1 fruit fly cellular context compared by ENCODE assay signal in the genomic region with DNA sequence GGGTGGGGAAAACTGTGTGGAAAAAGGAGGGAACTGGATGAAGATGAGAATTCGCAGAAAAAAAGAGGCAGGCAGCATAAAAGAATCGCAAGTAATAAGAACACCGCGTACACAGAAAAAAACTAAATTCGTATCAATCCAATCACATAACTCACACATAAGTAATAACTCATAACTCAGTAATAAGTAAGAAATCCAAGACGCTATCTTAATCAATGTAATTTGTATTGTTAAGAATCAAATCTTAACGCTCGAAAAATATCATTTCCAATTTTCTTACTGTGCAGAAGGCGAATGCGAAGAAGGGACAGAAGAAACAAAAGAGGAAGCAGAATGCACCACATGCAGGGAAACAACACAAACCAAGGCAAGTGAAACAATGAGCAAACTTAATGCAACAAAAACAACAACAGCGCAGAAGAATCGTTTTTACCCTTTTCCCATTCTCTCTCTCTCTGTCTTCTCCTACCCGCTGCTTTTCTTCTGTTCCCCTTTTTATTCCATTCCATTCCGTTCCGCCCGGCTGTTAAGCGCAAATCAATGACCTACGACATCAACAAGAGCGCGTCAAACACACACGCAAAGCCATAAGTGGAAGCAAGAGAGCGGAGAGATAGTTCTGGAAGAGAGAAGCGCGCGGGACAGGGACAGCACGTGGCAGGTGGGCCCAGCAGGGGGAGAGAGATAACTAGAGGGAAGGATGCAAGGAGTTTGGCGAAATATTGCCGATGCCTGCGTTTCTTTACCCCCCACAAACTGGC.
A peak's percentile ranks its signal among the peaks of the same experiment; 100 is the strongest.
TF ChIP-seq lines count a peak whose summit lies in the region.

No protein-coding gene starts in this region.

TF ChIP-seq in whole organism, embryonic, 481 proteins besides CTCF, POLR2A, EP300 and RAD21 (continued from another document and continues in another):
- peak; percentile 59 for TF ChIP-seq yki (optimal IDR thresholded peaks at IDR 0.05; lab: Kevin White, UChicago)
- no peak for TF ChIP-seq Dek (tag; optimal IDR thresholded peaks at IDR 0.05; lab: Kevin White, UChicago)
- 0 out of 2 replicates have a peak, but pooled peaks have one; percentile 22 for TF ChIP-seq seq (GFP tag; IDR thresholded peaks at IDR 0.05; lab: Robert Waterston, UW)
- peak; percentile 75 for TF ChIP-seq shn (GFP tag; optimal IDR thresholded peaks at IDR 0.05; lab: Kevin White, UChicago)
- TF ChIP-seq fd3F (GFP tag; optimal IDR thresholded peaks at IDR 0.05; lab: Kevin White, UChicago): no peak
- TF ChIP-seq rib (GFP tag; IDR thresholded peaks at IDR 0.05; lab: Robert Waterston, UW): 0 out of 2 replicates have a peak, but pooled peaks have one; percentile 11
- TF ChIP-seq dimm (GFP tag; IDR thresholded peaks at IDR 0.05; lab: Robert Waterston, UW): no peak
- peak; percentile 51 for TF ChIP-seq CG14667 (GFP tag; IDR thresholded peaks at IDR 0.05; lab: Robert Waterston, UW)
- peak; percentile 75 for TF ChIP-seq CG7786 (GFP tag; optimal IDR thresholded peaks at IDR 0.05; lab: Kevin White, UChicago)
- TF ChIP-seq tup (GFP tag; optimal IDR thresholded peaks at IDR 0.05; lab: Kevin White, UChicago): no peak
- peak; percentile 79 for TF ChIP-seq az2 (GFP tag; optimal IDR thresholded peaks at IDR 0.05; lab: Kevin White, UChicago)
- peak; percentile 92 for TF ChIP-seq dmrt11E (tag; optimal IDR thresholded peaks at IDR 0.05; lab: Kevin White, UChicago)
- TF ChIP-seq row (GFP tag; IDR thresholded peaks at IDR 0.05; lab: Robert Waterston, UW): peak; percentile 83
- peak; percentile 80 for TF ChIP-seq unpg (GFP tag; optimal IDR thresholded peaks at IDR 0.05; lab: Kevin White, UChicago)
- peak; percentile 12; the same call in 1 of the 2 replicates for TF ChIP-seq CG13287 (GFP tag; IDR thresholded peaks at IDR 0.05; lab: Robert Waterston, UW; ENCODE audit: partially characterized antibody)
- peak; percentile 76 for TF ChIP-seq CG10209 (GFP tag; optimal IDR thresholded peaks at IDR 0.05; lab: Kevin White, UChicago)
- no peak for TF ChIP-seq Nf-YC (tag; optimal IDR thresholded peaks at IDR 0.05; lab: Kevin White, UChicago)
- TF ChIP-seq danr (GFP tag; IDR thresholded peaks at IDR 0.05; lab: Robert Waterston, UW): peak; percentile 39; the same call in 1 of the 2 replicates
- no peak for TF ChIP-seq CG7745 (tag; optimal IDR thresholded peaks at IDR 0.05; lab: Kevin White, UChicago)
- TF ChIP-seq gsb-n (tag; optimal IDR thresholded peaks at IDR 0.05; lab: Kevin White, UChicago): peak; percentile 77
- TF ChIP-seq ham (GFP tag; IDR thresholded peaks at IDR 0.05; lab: Robert Waterston, UW): no peak
- peak; percentile 55 for TF ChIP-seq stwl (tag; optimal IDR thresholded peaks at IDR 0.05; lab: Kevin White, UChicago)
- peak; percentile 74 for TF ChIP-seq D19A (tag; optimal IDR thresholded peaks at IDR 0.05; lab: Kevin White, UChicago)
- TF ChIP-seq CG13123 (GFP tag; optimal IDR thresholded peaks at IDR 0.05; lab: Kevin White, UChicago): peak; percentile 61
- TF ChIP-seq tna (GFP tag; IDR thresholded peaks at IDR 0.05; lab: Robert Waterston, UW; ENCODE audit: partially characterized antibody): no peak
- TF ChIP-seq Sin3A (optimal IDR thresholded peaks at IDR 0.05; lab: Kevin White, UChicago): no peak
- TF ChIP-seq chif (GFP tag; optimal IDR thresholded peaks at IDR 0.05; lab: Kevin White, UChicago): peak; percentile 86 to 90
- TF ChIP-seq Hmx (GFP tag; optimal IDR thresholded peaks at IDR 0.05; lab: Kevin White, UChicago): peak; percentile 26
- no peak for TF ChIP-seq h (optimal IDR thresholded peaks at IDR 0.05; lab: Kevin White, UChicago)
- peak; percentile 7 to 8 for TF ChIP-seq insv (GFP tag; optimal IDR thresholded peaks at IDR 0.05; lab: Kevin White, UChicago)
- peak; percentile 82 for TF ChIP-seq tx (GFP tag; optimal IDR thresholded peaks at IDR 0.05; lab: Kevin White, UChicago)
- peak; percentile 66 for TF ChIP-seq CG3407 (GFP tag; optimal IDR thresholded peaks at IDR 0.05; lab: Kevin White, UChicago)
- TF ChIP-seq CG7372 (GFP tag; IDR thresholded peaks at IDR 0.05; lab: Robert Waterston, UW): 0 out of 2 replicates have a peak, but pooled peaks have one; percentile 24
- TF ChIP-seq sim (GFP tag; IDR thresholded peaks at IDR 0.05; lab: Robert Waterston, UW): peak; percentile 60; the same call in 1 of the 2 replicates
- no peak for TF ChIP-seq CG3065 (GFP tag; optimal IDR thresholded peaks at IDR 0.05; lab: Kevin White, UChicago)
- peak; percentile 64 for TF ChIP-seq sob (GFP tag; IDR thresholded peaks at IDR 0.05; lab: Robert Waterston, UW)
- peak; percentile 67; the same call in 1 of the 3 replicates for TF ChIP-seq H15 (GFP tag; IDR thresholded peaks at IDR 0.05; lab: Robert Waterston, UW)
- peak; percentile 81 for TF ChIP-seq CG31441 (GFP tag; IDR thresholded peaks at IDR 0.05; lab: Robert Waterston, UW)
- peak; percentile 90 for TF ChIP-seq Six4 (GFP tag; optimal IDR thresholded peaks at IDR 0.05; lab: Kevin White, UChicago)
- no peak for TF ChIP-seq Dref (GFP tag; IDR thresholded peaks at IDR 0.05; lab: Robert Waterston, UW)
- no peak for TF ChIP-seq sd (tag; optimal IDR thresholded peaks at IDR 0.05; lab: Kevin White, UChicago)
- peak; percentile 72 for TF ChIP-seq slbo (GFP tag; IDR thresholded peaks at IDR 0.05; lab: Robert Waterston, UW)
- TF ChIP-seq croc (GFP tag; conservative IDR thresholded peaks at IDR 0.05; lab: Robert Waterston, UW): peak; percentile 59
- peak; percentile 39 for TF ChIP-seq odd (GFP tag; optimal IDR thresholded peaks at IDR 0.05; lab: Kevin White, UChicago)
- peak; percentile 49 for TF ChIP-seq CG18619 (GFP tag; optimal IDR thresholded peaks at IDR 0.05; lab: Kevin White, UChicago)
- TF ChIP-seq Hand (GFP tag; optimal IDR thresholded peaks at IDR 0.05; lab: Kevin White, UChicago): peak; percentile 2
- TF ChIP-seq Usf (GFP tag; optimal IDR thresholded peaks at IDR 0.05; lab: Kevin White, UChicago): peak; percentile 25
- TF ChIP-seq CG10462 (GFP tag; optimal IDR thresholded peaks at IDR 0.05; lab: Kevin White, UChicago): peak; percentile 51
- no peak for TF ChIP-seq CG2129 (GFP tag; IDR thresholded peaks at IDR 0.05; lab: Robert Waterston, UW; ENCODE audit: partially characterized antibody)
- peak; percentile 30 for TF ChIP-seq CG10147 (GFP tag; optimal IDR thresholded peaks at IDR 0.05; lab: Kevin White, UChicago)
- TF ChIP-seq NK7.1 (GFP tag; optimal IDR thresholded peaks at IDR 0.05; lab: Kevin White, UChicago): peak; percentile 52
- no peak for TF ChIP-seq unc-4 (GFP tag; IDR thresholded peaks at IDR 0.05; lab: Robert Waterston, UW; ENCODE audit: partially characterized antibody)
- peak; percentile 97 for TF ChIP-seq corto (GFP tag; optimal IDR thresholded peaks at IDR 0.05; lab: Kevin White, UChicago)
- no peak; the same call in 2 of the 3 replicates for TF ChIP-seq Optix (GFP tag; IDR thresholded peaks at IDR 0.05; lab: Robert Waterston, UW)
- TF ChIP-seq Trl (optimal IDR thresholded peaks at IDR 0.05; lab: Kevin White, UChicago): peak; percentile 80 to 92
- TF ChIP-seq Trl (GFP tag; optimal IDR thresholded peaks at IDR 0.05; lab: Kevin White, UChicago): peak; percentile 80
- no peak; the same call in 1 of the 2 replicates for TF ChIP-seq CG9932 (GFP tag; IDR thresholded peaks at IDR 0.05; lab: Robert Waterston, UW)
- TF ChIP-seq B-H1 (GFP tag; IDR thresholded peaks at IDR 0.05; lab: Robert Waterston, UW): peak; percentile 61
- TF ChIP-seq ken (GFP tag; IDR thresholded peaks at IDR 0.05; lab: Robert Waterston, UW): peak; percentile 69; the same call in 2 of the 3 replicates
- TF ChIP-seq NC2β (GFP tag; optimal IDR thresholded peaks at IDR 0.05; lab: Kevin White, UChicago): peak; percentile 87
- no peak for TF ChIP-seq prd (optimal IDR thresholded peaks at IDR 0.05; lab: Kevin White, UChicago)
- peak; percentile 87 for TF ChIP-seq prd (GFP tag; IDR thresholded peaks at IDR 0.05; lab: Robert Waterston, UW)
- TF ChIP-seq her (GFP tag; optimal IDR thresholded peaks at IDR 0.05; lab: Kevin White, UChicago): peak; percentile 69
- peak; percentile 81 for TF ChIP-seq Chrac-16 (GFP tag; optimal IDR thresholded peaks at IDR 0.05; lab: Kevin White, UChicago)
- peak; percentile 49 for TF ChIP-seq E2f2 (GFP tag; IDR thresholded peaks at IDR 0.05; lab: Robert Waterston, UW)
- TF ChIP-seq B-H2 (GFP tag; optimal IDR thresholded peaks at IDR 0.05; lab: Kevin White, UChicago): no peak
- TF ChIP-seq ash1 (GFP tag; optimal IDR thresholded peaks at IDR 0.05; lab: Kevin White, UChicago): no peak
- peak; percentile 65; the same call in 1 of the 2 replicates for TF ChIP-seq Ada2b (GFP tag; IDR thresholded peaks at IDR 0.05; lab: Robert Waterston, UW)
- no peak for TF ChIP-seq CG10274 (GFP tag; optimal IDR thresholded peaks at IDR 0.05; lab: Kevin White, UChicago)
- peak; percentile 72 for TF ChIP-seq CG6689 (GFP tag; IDR thresholded peaks at IDR 0.05; lab: Robert Waterston, UW)
- TF ChIP-seq CG2875 (GFP tag; optimal IDR thresholded peaks at IDR 0.05; lab: Kevin White, UChicago): peak; percentile 62
- peak; percentile 22 for TF ChIP-seq CG30020 (tag; optimal IDR thresholded peaks at IDR 0.05; lab: Kevin White, UChicago)
- TF ChIP-seq wdn (GFP tag; IDR thresholded peaks at IDR 0.05; lab: Robert Waterston, UW): no peak
- 0 out of 3 replicates have a peak, but pooled peaks have one; percentile 57 for TF ChIP-seq so (GFP tag; IDR thresholded peaks at IDR 0.05; lab: Robert Waterston, UW)
- no peak for TF ChIP-seq CG5953 (GFP tag; IDR thresholded peaks at IDR 0.05; lab: Robert Waterston, UW)
- no peak for TF ChIP-seq CG15073 (GFP tag; optimal IDR thresholded peaks at IDR 0.05; lab: Kevin White, UChicago)
- peak; percentile 83 for TF ChIP-seq CG18764 (GFP tag; optimal IDR thresholded peaks at IDR 0.05; lab: Kevin White, UChicago)
- peak; percentile 79 for TF ChIP-seq btn (GFP tag; optimal IDR thresholded peaks at IDR 0.05; lab: Kevin White, UChicago)
- no peak for TF ChIP-seq CG8765 (GFP tag; IDR thresholded peaks at IDR 0.05; lab: Robert Waterston, UW)
- peak; percentile 76 for TF ChIP-seq CG2120 (GFP tag; optimal IDR thresholded peaks at IDR 0.05; lab: Kevin White, UChicago)
- peak; percentile 55; the same call in 1 of the 3 replicates for TF ChIP-seq CG2889 (GFP tag; IDR thresholded peaks at IDR 0.05; lab: Robert Waterston, UW)
- TF ChIP-seq jigr1 (GFP tag; IDR thresholded peaks at IDR 0.05; lab: Robert Waterston, UW): no peak
- peak; percentile 64 for TF ChIP-seq Fer3 (tag; optimal IDR thresholded peaks at IDR 0.05; lab: Kevin White, UChicago)
- no peak for TF ChIP-seq Mrtf (GFP tag; IDR thresholded peaks at IDR 0.05; lab: Robert Waterston, UW)
- 0 out of 2 replicates have a peak, but pooled peaks have one; percentile 38 for TF ChIP-seq CG11247 (GFP tag; IDR thresholded peaks at IDR 0.05; lab: Robert Waterston, UW)
- no peak for TF ChIP-seq CG6791 (GFP tag; IDR thresholded peaks at IDR 0.05; lab: Robert Waterston, UW; ENCODE audit: partially characterized antibody)
- peak; percentile 92 for TF ChIP-seq CG18262 (tag; optimal IDR thresholded peaks at IDR 0.05; lab: Kevin White, UChicago)
- TF ChIP-seq CG6813 (GFP tag; optimal IDR thresholded peaks at IDR 0.05; lab: Kevin White, UChicago): peak; percentile 58
- no peak for TF ChIP-seq vnd (GFP tag; IDR thresholded peaks at IDR 0.05; lab: Robert Waterston, UW; ENCODE audit: partially characterized antibody)
- peak; percentile 52 for TF ChIP-seq Gsc (GFP tag; IDR thresholded peaks at IDR 0.05; lab: Robert Waterston, UW)
- TF ChIP-seq amos (GFP tag; IDR thresholded peaks at IDR 0.05; lab: Robert Waterston, UW; ENCODE audit: partially characterized antibody): no peak
- no peak for TF ChIP-seq CG4328 (GFP tag; optimal IDR thresholded peaks at IDR 0.05; lab: Kevin White, UChicago)
- TF ChIP-seq CG16779 (GFP tag; IDR thresholded peaks at IDR 0.05; lab: Robert Waterston, UW): no peak
- TF ChIP-seq vvl (GFP tag; IDR thresholded peaks at IDR 0.05; lab: Robert Waterston, UW): peak; percentile 85
- TF ChIP-seq psq (GFP tag; optimal IDR thresholded peaks at IDR 0.05; lab: Kevin White, UChicago): peak; percentile 81
- peak; percentile 67 for TF ChIP-seq maf-S (GFP tag; optimal IDR thresholded peaks at IDR 0.05; lab: Kevin White, UChicago)
- 0 out of 2 replicates have a peak, but pooled peaks have one; percentile 39 for TF ChIP-seq ap (GFP tag; IDR thresholded peaks at IDR 0.05; lab: Robert Waterston, UW)
- peak; percentile 74 for TF ChIP-seq Ptx1 (GFP tag; IDR thresholded peaks at IDR 0.05; lab: Robert Waterston, UW)
- TF ChIP-seq Sox102F (GFP tag; optimal IDR thresholded peaks at IDR 0.05; lab: Kevin White, UChicago): peak; percentile 82
- peak; percentile 59 for TF ChIP-seq CG12659 (GFP tag; optimal IDR thresholded peaks at IDR 0.05; lab: Kevin White, UChicago)
- peak; percentile 99 for TF ChIP-seq sens (GFP tag; lab: Kevin White, UChicago)
- TF ChIP-seq zen2 (GFP tag; IDR thresholded peaks at IDR 0.05; lab: Robert Waterston, UW; ENCODE audit: partially characterized antibody): no peak
- TF ChIP-seq CG6854 (GFP tag; optimal IDR thresholded peaks at IDR 0.05; lab: Kevin White, UChicago): no peak
- TF ChIP-seq CG8089 (GFP tag; optimal IDR thresholded peaks at IDR 0.05; lab: Kevin White, UChicago): peak; percentile 82
- TF ChIP-seq lbe (GFP tag; optimal IDR thresholded peaks at IDR 0.05; lab: Kevin White, UChicago): peak; percentile 98
- TF ChIP-seq pho (GFP tag; optimal IDR thresholded peaks at IDR 0.05; lab: Kevin White, UChicago): peak; percentile 63
- TF ChIP-seq repo (GFP tag; optimal IDR thresholded peaks at IDR 0.05; lab: Kevin White, UChicago): peak; percentile 77
- TF ChIP-seq CG10654 (GFP tag; optimal IDR thresholded peaks at IDR 0.05; lab: Kevin White, UChicago): peak; percentile 80
- no peak for TF ChIP-seq Hr39 (optimal IDR thresholded peaks at IDR 0.05; lab: Kevin White, UChicago)
- TF ChIP-seq Deaf1 (tag; optimal IDR thresholded peaks at IDR 0.05; lab: Kevin White, UChicago): peak; percentile 34
- no peak for TF ChIP-seq CG6175 (GFP tag; IDR thresholded peaks at IDR 0.05; lab: Robert Waterston, UW)
- TF ChIP-seq CG30431 (GFP tag; optimal IDR thresholded peaks at IDR 0.05; lab: Kevin White, UChicago): peak; percentile 71
- TF ChIP-seq YL-1 (GFP tag; optimal IDR thresholded peaks at IDR 0.05; lab: Kevin White, UChicago): peak; percentile 18
- TF ChIP-seq vfl (GFP tag; optimal IDR thresholded peaks at IDR 0.05; lab: Kevin White, UChicago): peak; percentile 15
- TF ChIP-seq CG8359 (GFP tag; optimal IDR thresholded peaks at IDR 0.05; lab: Kevin White, UChicago; ENCODE audit: borderline replicate concordance): peak; percentile 27
- peak; percentile 8 for TF ChIP-seq CG34376 (GFP tag; optimal IDR thresholded peaks at IDR 0.05; lab: Kevin White, UChicago)
- TF ChIP-seq CG3847 (GFP tag; IDR thresholded peaks at IDR 0.05; lab: Robert Waterston, UW): 0 out of 2 replicates have a peak, but pooled peaks have one; percentile 33
- TF ChIP-seq CG9876 (GFP tag; optimal IDR thresholded peaks at IDR 0.05; lab: Kevin White, UChicago): peak; percentile 77
- peak; percentile 48 for TF ChIP-seq CG18011 (GFP tag; optimal IDR thresholded peaks at IDR 0.05; lab: Kevin White, UChicago)
